Fruit fly (Drosophila melanogaster) whole organism, prepupa: ENCODE measurements around the gene CG17026.

ENCODE experiments used
- Blimp-1 ChIP-seq: fragments of 200-800 bp; sonication (Bioruptor generic); optimal IDR thresholded peaks from 3 replicates; lab custom pipeline; 2017; ENCODE audit warnings: missing biosample characterization, missing genetic modification characterization, mild to moderate bottlenecking, moderate library complexity, missing genetic modification reagents
- CG11294 ChIP-seq: fragments of 200-800 bp; sonication (Bioruptor generic); IDR thresholded peaks from 2 replicates; pipeline ENCODE4 v1.3.6; 2022; ENCODE audit warnings: missing biosample characterization, missing genetic modification characterization
- CG11902 ChIP-seq: fragments of 200-800 bp; sonication (Bioruptor generic); optimal IDR thresholded peaks from 3 replicates; lab custom pipeline; 2016; ENCODE audit warnings: missing biosample characterization, missing genetic modification characterization
- CG15336 ChIP-seq: fragments of 200-800 bp; sonication (Bioruptor generic); IDR thresholded peaks from 2 replicates; pipeline ENCODE4 v1.3.6; 2022; ENCODE audit warnings: missing biosample characterization, missing genetic modification characterization
- CG1621 ChIP-seq: fragments of 200-800 bp; sonication (Bioruptor generic); optimal IDR thresholded peaks from 3 replicates; lab custom pipeline; 2018; ENCODE audit warnings: missing biosample characterization, mild to moderate bottlenecking, missing genetic modification characterization
- CG16779 ChIP-seq: fragments of 200-800 bp; sonication (Bioruptor generic); optimal IDR thresholded peaks from 3 replicates; lab custom pipeline; 2017; ENCODE audit warnings: missing biosample characterization, mild to moderate bottlenecking, missing genetic modification characterization
- CG31627 ChIP-seq: fragments of 200-800 bp; sonication (Bioruptor generic); optimal IDR thresholded peaks from 3 replicates; lab custom pipeline; 2016; ENCODE audit warnings: missing biosample characterization, missing genetic modification characterization
- CG32006 ChIP-seq: fragments of 200-800 bp; sonication (Bioruptor generic); optimal IDR thresholded peaks from 3 replicates; lab custom pipeline; 2017; ENCODE audit warnings: missing biosample characterization, mild to moderate bottlenecking, missing genetic modification characterization
- CG3919 ChIP-seq: fragments of 200-800 bp; sonication (Bioruptor generic); optimal IDR thresholded peaks from 3 replicates; lab custom pipeline; 2016; ENCODE audit warnings: missing biosample characterization, missing genetic modification characterization
- CG4318 ChIP-seq: fragments of 200-800 bp; sonication (Bioruptor generic); optimal IDR thresholded peaks from 3 replicates; lab custom pipeline; 2017; ENCODE audit warnings: missing biosample characterization, mild to moderate bottlenecking, missing genetic modification characterization
- CG6163 ChIP-seq: fragments of 200-800 bp; sonication (Bioruptor generic); IDR thresholded peaks from 3 replicates; pipeline ENCODE4 v1.3.6; 2022; ENCODE audit warnings: missing biosample characterization, missing genetic modification characterization
- CG6792 ChIP-seq: fragments of 200-800 bp; sonication (Bioruptor generic); optimal IDR thresholded peaks from 3 replicates; lab custom pipeline; 2016; ENCODE audit warnings: missing biosample characterization, missing genetic modification characterization
- CG6808 ChIP-seq: fragments of 200-800 bp; sonication (Bioruptor generic); optimal IDR thresholded peaks from 3 replicates; lab custom pipeline; 2017; ENCODE audit warnings: missing biosample characterization, missing genetic modification characterization, mild to moderate bottlenecking, moderate library complexity, missing genetic modification reagents
- CG6854 ChIP-seq: fragments of 200-800 bp; sonication (Bioruptor generic); optimal IDR thresholded peaks from 2 replicates; lab custom pipeline; 2017; ENCODE audit warnings: missing biosample characterization, mild to moderate bottlenecking, missing genetic modification characterization
- CG7368 ChIP-seq: fragments of 200-800 bp; sonication (Bioruptor generic); optimal IDR thresholded peaks from 3 replicates; lab custom pipeline; 2016; ENCODE audit warnings: missing biosample characterization, missing genetic modification characterization
- CG8119 ChIP-seq: fragments of 200-800 bp; sonication (Bioruptor generic); IDR thresholded peaks from 3 replicates; pipeline ENCODE4 v1.3.6; 2022; ENCODE audit warnings: missing biosample characterization, missing genetic modification characterization
- CG8632 ChIP-seq: fragments of 200-800 bp; sonication (Bioruptor generic); optimal IDR thresholded peaks from 3 replicates; lab custom pipeline; 2016; ENCODE audit warnings: missing biosample characterization, missing genetic modification characterization
- CG9139 ChIP-seq: fragments of 200-800 bp; sonication (Bioruptor generic); optimal IDR thresholded peaks from 3 replicates; lab custom pipeline; 2017; ENCODE audit warnings: missing biosample characterization, mild to moderate bottlenecking, missing genetic modification characterization
- Eip75B ChIP-seq: fragments of 200-800 bp; sonication (Bioruptor generic); optimal IDR thresholded peaks from 3 replicates; lab custom pipeline; 2016; ENCODE audit warnings: missing biosample characterization, missing genetic modification characterization
- Eip78C ChIP-seq: fragments of 200-800 bp; sonication (Bioruptor generic); peaks from one replicate; lab custom pipeline; 2016; ENCODE audit warnings: missing biosample characterization, missing genetic modification characterization
- Ets21C ChIP-seq: fragments of 200-800 bp; sonication (Bioruptor generic); optimal IDR thresholded peaks from 3 replicates; lab custom pipeline; 2016; ENCODE audit warnings: missing biosample characterization, missing genetic modification characterization
- Ets96B ChIP-seq: fragments of 200-800 bp; optimal IDR thresholded peaks from 2 replicates; lab custom pipeline; 2019; ENCODE audit warnings: missing biosample characterization, mild to moderate bottlenecking, missing genetic modification characterization, moderate library complexity
- Gug ChIP-seq: fragments of 200-800 bp; sonication (Bioruptor generic); IDR thresholded peaks from 2 replicates; pipeline ENCODE4 v1.3.6; 2022; ENCODE audit warnings: missing biosample characterization, missing genetic modification characterization
- Hr39 ChIP-seq: fragments of 200-800 bp; sonication (Bioruptor generic); optimal IDR thresholded peaks from 2 replicates; lab custom pipeline; 2016; ENCODE audit warnings: missing biosample characterization, missing genetic modification characterization
- Hr4 ChIP-seq: fragments of 200-800 bp; sonication (Bioruptor generic); optimal IDR thresholded peaks from 3 replicates; lab custom pipeline; 2016; ENCODE audit warnings: missing biosample characterization, missing genetic modification characterization
- Lpt ChIP-seq: fragments of 200-800 bp; sonication (Bioruptor generic); optimal IDR thresholded peaks from 3 replicates; lab custom pipeline; 2016; ENCODE audit warnings: missing biosample characterization, missing genetic modification characterization
- Met ChIP-seq: fragments of 200-800 bp; sonication (Bioruptor generic); optimal IDR thresholded peaks from 3 replicates; lab custom pipeline; 2016; ENCODE audit warnings: missing biosample characterization, missing genetic modification characterization
- Smox ChIP-seq: fragments of 200-800 bp; sonication (Bioruptor generic); optimal IDR thresholded peaks from 3 replicates; lab custom pipeline; 2016; ENCODE audit warnings: missing biosample characterization, missing genetic modification characterization
- Sox102F ChIP-seq: fragments of 200-800 bp; sonication (Bioruptor generic); optimal IDR thresholded peaks from 2 replicates; lab custom pipeline; 2016; ENCODE audit warnings: missing biosample characterization, mild to moderate bottlenecking, missing genetic modification characterization
- Sox14 ChIP-seq: fragments of 200-800 bp; sonication (Bioruptor generic); optimal IDR thresholded peaks from 3 replicates; lab custom pipeline; 2016; ENCODE audit warnings: missing biosample characterization, missing genetic modification characterization
- achi ChIP-seq: fragments of 200-800 bp; sonication (Bioruptor generic); optimal IDR thresholded peaks from 3 replicates; lab custom pipeline; 2016; ENCODE audit warnings: missing biosample characterization, missing genetic modification characterization
- acj6 ChIP-seq: fragments of 200-800 bp; sonication (Bioruptor generic); optimal IDR thresholded peaks from 3 replicates; lab custom pipeline; 2016; ENCODE audit warnings: missing biosample characterization, missing genetic modification characterization
- cyc ChIP-seq: fragments of 200-800 bp; sonication (Bioruptor generic); optimal IDR thresholded peaks from 3 replicates; lab custom pipeline; 2016; ENCODE audit warnings: missing biosample characterization, missing genetic modification characterization
- dsx ChIP-seq: fragments of 200-800 bp; optimal IDR thresholded peaks from 3 replicates; lab custom pipeline; 2019; ENCODE audit warnings: missing biosample characterization, mild to moderate bottlenecking, missing genetic modification characterization, moderate library complexity; ENCODE audit not compliant: poor library complexity, severe bottlenecking
- eg ChIP-seq: fragments of 200-800 bp; sonication (Bioruptor generic); IDR thresholded peaks from 3 replicates; pipeline ENCODE4 v1.3.6; 2022; ENCODE audit warnings: missing biosample characterization, missing genetic modification characterization
- fd59A ChIP-seq: fragments of 200-800 bp; sonication (Bioruptor generic); optimal IDR thresholded peaks from 2 replicates; lab custom pipeline; 2017; ENCODE audit warnings: missing biosample characterization, mild to moderate bottlenecking, missing genetic modification characterization, missing genetic modification reagents
- fd85E ChIP-seq: fragments of 200-800 bp; sonication (Bioruptor generic); optimal IDR thresholded peaks from 3 replicates; lab custom pipeline; 2016; ENCODE audit warnings: missing biosample characterization, missing genetic modification characterization
- fkh ChIP-seq: fragments of 200-800 bp; sonication (Bioruptor generic); optimal IDR thresholded peaks from 3 replicates; lab custom pipeline; 2017; ENCODE audit warnings: missing biosample characterization, mild to moderate bottlenecking, missing genetic modification characterization, moderate library complexity
- lz ChIP-seq: fragments of 200-800 bp; sonication (Bioruptor generic); optimal IDR thresholded peaks from 3 replicates; lab custom pipeline; 2016; ENCODE audit warnings: missing biosample characterization, missing genetic modification characterization
- net ChIP-seq: fragments of 200-800 bp; sonication (Bioruptor generic); optimal IDR thresholded peaks from 3 replicates; lab custom pipeline; 2016; ENCODE audit warnings: missing biosample characterization, missing genetic modification characterization
- pdm3 ChIP-seq: fragments of 200-800 bp; sonication (Bioruptor generic); optimal IDR thresholded peaks from 3 replicates; lab custom pipeline; 2016; ENCODE audit warnings: missing biosample characterization, missing genetic modification characterization
- salr ChIP-seq, 2 experiments: fragments of 200-800 bp; sonication (Bioruptor generic); optimal IDR thresholded peaks; 3 replicates each; lab custom pipeline; 2016 to 2018; ENCODE audit warnings: missing biosample characterization in 2 of 2, missing genetic modification characterization in 2 of 2, mild to moderate bottlenecking in 1 of 2
- spab ChIP-seq: fragments of 200-800 bp; sonication (Bioruptor generic); optimal IDR thresholded peaks from 2 replicates; lab custom pipeline; 2017; ENCODE audit warnings: missing biosample characterization, mild to moderate bottlenecking, missing genetic modification characterization, missing genetic modification reagents
- svp ChIP-seq: fragments of 200-800 bp; sonication (Bioruptor generic); peaks from one replicate; lab custom pipeline; 2016; ENCODE audit warnings: missing biosample characterization, missing genetic modification characterization
- topi ChIP-seq: fragments of 200-800 bp; sonication (Bioruptor generic); optimal IDR thresholded peaks from 3 replicates; lab custom pipeline; 2016; ENCODE audit warnings: missing biosample characterization, missing genetic modification characterization
- vri ChIP-seq: fragments of 200-800 bp; sonication (Bioruptor generic); optimal IDR thresholded peaks from 3 replicates; lab custom pipeline; 2016; ENCODE audit warnings: missing biosample characterization, mild to moderate bottlenecking, missing genetic modification characterization

CG17026 gene

DNA sequence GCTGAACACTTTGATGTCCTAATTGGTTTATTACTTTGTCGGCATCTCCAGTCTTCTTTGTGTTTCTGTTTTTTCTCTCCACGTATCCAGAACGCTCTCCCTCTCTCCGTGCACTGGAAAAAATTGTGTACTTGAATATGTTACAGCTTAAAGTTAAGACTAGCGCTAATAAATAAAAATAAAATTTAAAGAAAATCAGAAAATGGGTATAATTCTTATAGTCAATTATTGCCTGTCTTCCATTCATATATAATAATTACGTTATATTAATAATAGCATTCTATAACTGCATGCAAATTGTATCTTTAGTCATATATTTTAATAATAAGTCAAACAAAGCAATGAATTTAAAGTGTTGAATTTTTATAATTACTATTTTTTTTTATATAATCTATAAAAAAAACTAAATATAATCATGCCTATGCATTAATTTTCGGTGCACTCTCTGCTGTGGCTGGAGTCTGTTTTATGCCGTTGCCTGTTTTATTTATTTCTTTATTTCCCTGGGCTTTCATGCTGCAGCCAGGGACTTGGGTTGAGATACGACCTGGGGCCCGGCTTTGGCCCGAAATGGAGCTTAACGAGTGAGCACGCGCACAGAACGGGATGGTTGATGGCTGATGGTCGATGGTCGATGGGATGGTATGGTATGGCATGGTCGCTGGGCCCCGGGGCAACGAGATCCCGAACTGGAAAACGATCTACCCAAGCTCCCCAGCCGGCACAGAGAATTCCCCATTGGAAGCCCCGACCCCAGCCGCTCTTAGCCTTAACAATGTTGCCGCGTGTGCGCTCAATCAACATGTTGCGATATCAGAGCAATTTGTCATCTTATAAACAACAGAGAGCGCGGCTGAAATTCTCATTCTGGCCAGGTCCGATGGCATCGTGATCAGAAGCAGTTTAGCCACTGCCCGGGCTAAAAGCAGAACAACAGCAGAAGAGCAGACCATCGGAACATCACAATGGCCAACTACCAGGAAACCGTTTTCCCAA is 40.9 kb downstream of the CG17026 start (continued):
- TF ChIP-seq fd59A (GFP tag; lab: Kevin White, UChicago), result no peak
- TF ChIP-seq CG6163, result peak; percentile 30; the same call in 2 of the 3 replicates
- TF ChIP-seq Smox (GFP tag; lab: Kevin White, UChicago), result peak; percentile 26
- TF ChIP-seq acj6 (GFP tag; lab: Kevin White, UChicago), result peak; percentile 47
- peak; percentile 46 for TF ChIP-seq Blimp-1
- TF ChIP-seq vri, result no peak
- no peak for TF ChIP-seq Sox102F (GFP tag; lab: Kevin White, UChicago)
- no peak for TF ChIP-seq Lpt (GFP tag; lab: Kevin White, UChicago)
- no peak for TF ChIP-seq CG6854 (GFP tag; lab: Kevin White, UChicago)
- TF ChIP-seq fkh (GFP tag; lab: Kevin White, UChicago), result no peak
- peak; percentile 73 for TF ChIP-seq Ets96B (tag; lab: Kevin White, UChicago)
- peak; percentile 64 for TF ChIP-seq spab
- TF ChIP-seq CG4318 (GFP tag; lab: Kevin White, UChicago), result no peak
- TF ChIP-seq CG32006, result peak; percentile 20
- peak; percentile 47 for TF ChIP-seq CG6792 (GFP tag; lab: Kevin White, UChicago)
- TF ChIP-seq CG15336 (GFP tag; lab: Robert Waterston, UW), result no peak
- TF ChIP-seq salr (GFP tag; optimal IDR thresholded peaks at IDR 0.05; lab: Kevin White, UChicago), result peak in 1 of 2 experiments; percentile 39
- TF ChIP-seq CG8119 (GFP tag; lab: Robert Waterston, UW), result peak; percentile 45; the same call in 2 of the 3 replicates
- TF ChIP-seq Hr4 (GFP tag; lab: Kevin White, UChicago), result no peak
- peak; percentile 36 for TF ChIP-seq cyc (GFP tag; lab: Kevin White, UChicago)
- peak; percentile 81 for TF ChIP-seq Eip78C (GFP tag; lab: Kevin White, UChicago)
- peak; percentile 16 for TF ChIP-seq CG16779
- no peak for TF ChIP-seq Eip75B
- no peak for TF ChIP-seq CG1621 (tag; lab: Kevin White, UChicago)
- peak; percentile 17 for TF ChIP-seq CG7368
- TF ChIP-seq CG3919 (GFP tag; lab: Kevin White, UChicago), result peak; percentile 58
- TF ChIP-seq Hr39 (GFP tag; lab: Kevin White, UChicago), result no peak
- TF ChIP-seq CG9139 (GFP tag; lab: Kevin White, UChicago), result peak; percentile 43
- no peak for TF ChIP-seq CG11294 (GFP tag; lab: Robert Waterston, UW)

DNA sequence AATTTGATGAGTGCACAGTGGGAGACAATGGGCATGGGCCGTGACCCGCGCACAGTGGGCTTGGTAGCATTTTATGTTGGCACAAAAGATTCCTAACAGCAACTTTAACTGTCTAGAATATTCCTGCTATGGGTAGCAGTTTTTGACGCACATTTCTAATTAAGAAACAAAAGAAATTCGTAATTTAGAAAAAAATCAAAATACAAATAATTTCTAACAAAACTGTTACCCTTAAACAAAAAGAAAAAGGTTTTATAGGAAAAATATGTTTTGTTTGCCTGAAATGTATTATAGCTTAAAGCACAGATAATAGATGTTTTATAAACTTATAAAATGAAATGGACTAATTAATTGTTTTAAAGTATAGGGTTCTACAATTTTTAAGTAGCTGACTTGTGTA is 41.7 kb downstream of the CG17026 start:
- TF ChIP-seq Sox14 (GFP tag; lab: Kevin White, UChicago) (no peak), svp (no peak), dsx (GFP tag; lab: Kevin White, UChicago) (no peak), Hr39 (GFP tag; lab: Kevin White, UChicago) (no peak), Smox (GFP tag; lab: Kevin White, UChicago) (peak; percentile 23), achi (GFP tag; lab: Kevin White, UChicago) (no peak), Met (GFP tag; lab: Kevin White, UChicago) (peak; percentile 27), CG11294 (GFP tag; lab: Robert Waterston, UW) (no peak), fd59A (GFP tag; lab: Kevin White, UChicago) (no peak), CG4318 (GFP tag; lab: Kevin White, UChicago) (no peak), CG6792 (GFP tag; lab: Kevin White, UChicago) (no peak), cyc (GFP tag; lab: Kevin White, UChicago) (peak; percentile 6), CG1621 (tag; lab: Kevin White, UChicago) (no peak), net (GFP tag; lab: Kevin White, UChicago) (no peak), fd85E (no peak), Ets21C (GFP tag; lab: Kevin White, UChicago) (no peak), CG6163 (no peak), Hr4 (GFP tag; lab: Kevin White, UChicago) (no peak), CG6808 (GFP tag; lab: Kevin White, UChicago) (no peak), CG9139 (GFP tag; lab: Kevin White, UChicago) (no peak), CG8632 (no peak), CG8119 (GFP tag; lab: Robert Waterston, UW) (no peak), CG31627 (GFP tag; lab: Kevin White, UChicago) (no peak), CG15336 (GFP tag; lab: Robert Waterston, UW) (no peak), lz (GFP tag; lab: Kevin White, UChicago) (no peak), pdm3 (GFP tag; lab: Kevin White, UChicago) (no peak), topi (GFP tag; lab: Kevin White, UChicago) (peak; percentile 56), Blimp-1 (no peak), Sox102F (GFP tag; lab: Kevin White, UChicago) (no peak), fkh (GFP tag; lab: Kevin White, UChicago) (no peak), CG7368 (no peak), Eip78C (GFP tag; lab: Kevin White, UChicago) (peak; percentile 78), CG11902 (GFP tag; lab: Kevin White, UChicago) (no peak), CG16779 (no peak), eg (GFP tag; lab: Robert Waterston, UW) (no peak), Gug (no peak)
